Worm (Caenorhabditis elegans) whole organism, mixed stage, embryonic: ENCODE results near the gene dlc-2.

Experiments used
- blmp-1 ChIP-seq: fragments of 150-350 bp; optimal IDR thresholded peaks from 2 replicates; lab custom pipeline; 2014; ENCODE audit warnings: missing biosample characterization, missing genetic modification characterization
- lin-32 ChIP-seq: fragments of 200-800 bp; sonication (Bioruptor generic); optimal IDR thresholded peaks from 2 replicates; lab custom pipeline; 2018; ENCODE audit warnings: mild to moderate bottlenecking, missing genetic modification characterization, missing compliant biosample characterization
- unc-62 ChIP-seq: fragments of 150-350 bp; optimal IDR thresholded peaks from 2 replicates; lab custom pipeline; 2014; ENCODE audit warnings: missing biosample characterization, missing genetic modification reagents, missing genetic modification characterization

DNA sequence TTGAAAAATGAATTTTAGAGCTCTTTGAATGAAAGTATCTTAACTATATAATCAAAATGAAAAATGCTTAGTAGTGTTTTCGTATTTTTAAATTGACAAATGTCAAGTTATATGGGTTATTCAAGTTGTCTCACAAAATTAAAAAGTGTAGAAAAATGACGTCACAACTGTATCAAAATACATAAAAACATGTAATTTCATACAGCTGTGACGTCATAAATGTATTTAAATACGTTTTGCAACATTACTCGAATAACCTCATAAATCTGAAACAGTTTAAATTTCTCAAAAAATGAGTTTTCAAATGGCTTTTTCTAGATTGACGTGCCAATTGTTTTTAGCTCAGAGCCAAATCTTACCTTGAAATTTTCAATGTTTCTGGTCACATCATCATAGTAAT is 1.6 kb downstream of the dlc-2 start:
- no peak for TF ChIP-seq lin-32 (GFP tag; lab: Kevin White, UChicago)
- TF ChIP-seq unc-62 (GFP tag; lab: Kevin White, UChicago) = no peak
- no peak for TF ChIP-seq blmp-1
